Worm (Caenorhabditis elegans) whole organism, dauer: Measurements from ENCODE around the gene M7.7.

Experiments
- unc-62 ChIP-seq: sonication (generic microtip); optimal IDR thresholded peaks from 2 replicates; lab custom pipeline; 2017; ENCODE audit warnings: missing biosample characterization, missing genetic modification reagents, missing genetic modification characterization

Gene M7.7

ce11 chrIV:11089527-11089926 lies at the start of gene M7.7:
TSS of gene M7.7 (plus strand) at chrIV:11089827.
- no peak for TF ChIP-seq unc-62 (GFP tag; lab: Kevin White, UChicago)

ce11 chrIV:11044377-11044776 lies 45.2 kb upstream of the M7.7 start:
- TF ChIP-seq unc-62 (GFP tag; lab: Kevin White, UChicago) = no peak

- TF ChIP-seq unc-62 (GFP tag; lab: Kevin White, UChicago) = no peak
Observed at ce11 chrIV:11048871-11049270, 40.8 kb upstream of the M7.7 start, which contains the start of gene F36H1.11. TSS of gene F36H1.11 (plus strand) at chrIV:11049171.

- TF ChIP-seq unc-62 (GFP tag; lab: Kevin White, UChicago) = no peak
Observed at ce11 chrIV:11049806-11050205, 39.8 kb upstream of the M7.7 start, which contains the start of gene F36H1.3. TSS of gene F36H1.3 (plus strand) at chrIV:11050128.

ce11 chrIV:11051963-11052362 lies 37.7 kb upstream of the M7.7 start:
- TF ChIP-seq unc-62 (GFP tag; lab: Kevin White, UChicago) = no peak

- TF ChIP-seq unc-62 (GFP tag; lab: Kevin White, UChicago) = no peak
Observed at ce11 chrIV:11053652-11054317, 35.8 kb upstream of the M7.7 start, which contains the start of the genes F36H1.12 and lin-3. TSS of gene F36H1.12 (minus strand) at chrIV:11053702. TSS of gene lin-3 (plus strand) at chrIV:11054308.

- no peak for TF ChIP-seq unc-62 (GFP tag; lab: Kevin White, UChicago)
Observed at ce11 chrIV:11062984-11063613, 26.5 kb upstream of the M7.7 start.

- no peak for TF ChIP-seq unc-62 (GFP tag; lab: Kevin White, UChicago)
Observed at ce11 chrIV:11063962-11064361, 25.7 kb upstream of the M7.7 start, which contains the start of gene ttr-16. TSS of gene ttr-16 (minus strand) at chrIV:11064137.

ce11 chrIV:11067003-11067402 lies 22.6 kb upstream of the M7.7 start, which contains the start of gene ttr-17:
TSS of gene ttr-17 (minus strand) at chrIV:11067026.
- TF ChIP-seq unc-62 (GFP tag; lab: Kevin White, UChicago) = no peak

ce11 chrIV:11068314-11068713 lies 21.3 kb upstream of the M7.7 start:
- no peak for TF ChIP-seq unc-62 (GFP tag; lab: Kevin White, UChicago)

- no peak for TF ChIP-seq unc-62 (GFP tag; lab: Kevin White, UChicago)
Observed at ce11 chrIV:11078482-11078881, 11.1 kb upstream of the M7.7 start, which contains the start of gene Y5F2A.4. TSS of gene Y5F2A.4 (minus strand) at chrIV:11078582.

- no peak for TF ChIP-seq unc-62 (GFP tag; lab: Kevin White, UChicago)
Observed at ce11 chrIV:11080823-11081285, 8.8 kb upstream of the M7.7 start, which contains the start of gene atg-7. TSS of gene atg-7 (minus strand) at chrIV:11081055.

ce11 chrIV:11082153-11082552 lies 7.5 kb upstream of the M7.7 start, which contains the start of gene let-70:
TSS of gene let-70 (minus strand) at chrIV:11082253.
- no peak for TF ChIP-seq unc-62 (GFP tag; lab: Kevin White, UChicago)

- no peak for TF ChIP-seq unc-62 (GFP tag; lab: Kevin White, UChicago)
Observed at ce11 chrIV:11082789-11083235, 6.8 kb upstream of the M7.7 start.

- TF ChIP-seq unc-62 (GFP tag; lab: Kevin White, UChicago) = no peak
Observed at ce11 chrIV:11083609-11084008, 6.0 kb upstream of the M7.7 start, which contains the start of gene klc-1. TSS of gene klc-1 (plus strand) at chrIV:11083735.

- no peak for TF ChIP-seq unc-62 (GFP tag; lab: Kevin White, UChicago)
Observed at ce11 chrIV:11092502-11093080, 3.0 kb downstream of the M7.7 start, which contains the start of gene bcc-1. TSS of gene bcc-1 (minus strand) at chrIV:11092552.
